6 worm cellular contexts compared by ENCODE assay signal in genomic region chrIV:11183013-11183412, ce11.
A peak's percentile ranks its signal among the peaks of the same experiment; 100 is the strongest.
TF ChIP-seq lines count a peak whose summit lies in the region.

TSS of gene prx-14 (plus strand) at chrIV:11183132.

TF ChIP-seq in whole organism, L1 larva, 84 proteins besides CTCF, POLR2A, EP300 and RAD21:
- TF ChIP-seq ceh-8 (GFP tag; optimal IDR thresholded peaks at IDR 0.05; lab: Kevin White, UChicago) (no peak), snpc-4 (tag; optimal IDR thresholded peaks at IDR 0.05; lab: Kevin White, UChicago) (no peak), rnt-1 (tag; optimal IDR thresholded peaks at IDR 0.05; lab: Kevin White, UChicago) (no peak), elt-2 (tag; optimal IDR thresholded peaks at IDR 0.05; lab: Kevin White, UChicago) (peak; percentile 49), efl-1 (optimal IDR thresholded peaks at IDR 0.05; lab: Kevin White, UChicago) (no peak), efl-1 (GFP tag; optimal IDR thresholded peaks at IDR 0.05 in 1 of 2; lab: Kevin White, UChicago) (peak in 1 of 2 experiments; percentile 14), C34B4.2 (tag; optimal IDR thresholded peaks at IDR 0.05; lab: Kevin White, UChicago) (no peak), egl-27 (tag; optimal IDR thresholded peaks at IDR 0.05; lab: Kevin White, UChicago) (no peak)

TF ChIP-seq in whole organism, L2 larva, 48 proteins besides CTCF, POLR2A, EP300 and RAD21:
- TF ChIP-seq fos-1 (tag; optimal IDR thresholded peaks at IDR 0.05; lab: Kevin White, UChicago): peak; percentile 30
- TF ChIP-seq zag-1 (tag; optimal IDR thresholded peaks at IDR 0.05; lab: Kevin White, UChicago): no peak
TF ChIP-seq in whole organism, L2 larva: peak in this region for 1.

TF ChIP-seq in whole organism, L3 larva, 47 proteins besides CTCF, POLR2A, EP300 and RAD21:
- TF ChIP-seq elt-2 (tag; optimal IDR thresholded peaks at IDR 0.05; lab: Kevin White, UChicago) (peak; percentile 0), pha-4 (tag; optimal IDR thresholded peaks at IDR 0.05; lab: Kevin White, UChicago) (peak; percentile 8), nhr-67 (tag; optimal IDR thresholded peaks at IDR 0.05; lab: Kevin White, UChicago) (no peak), aly-2 (tag; optimal IDR thresholded peaks at IDR 0.05; lab: Kevin White, UChicago) (no peak), daf-12 (tag; optimal IDR thresholded peaks at IDR 0.05; lab: Kevin White, UChicago) (no peak)

TF ChIP-seq in whole organism, L4 larva, 104 proteins besides CTCF, POLR2A, EP300 and RAD21 (continues in another document):
- no peak for TF ChIP-seq T20F7.1 (GFP tag; optimal IDR thresholded peaks at IDR 0.05; lab: Kevin White, UChicago)
- no peak for TF ChIP-seq saeg-2 (GFP tag; IDR thresholded peaks at IDR 0.05; lab: Robert Waterston, UW)
- TF ChIP-seq daf-19 (GFP tag; conservative IDR thresholded peaks at IDR 0.05; lab: Robert Waterston, UW): no peak
- TF ChIP-seq madf-9 (GFP tag; conservative IDR thresholded peaks at IDR 0.05; lab: Robert Waterston, UW): no peak
- TF ChIP-seq lin-38 (GFP tag; IDR thresholded peaks at IDR 0.05; lab: Robert Waterston, UW): peak; percentile 40
- no peak for TF ChIP-seq nhr-102 (tag; optimal IDR thresholded peaks at IDR 0.05; lab: Kevin White, UChicago)
- TF ChIP-seq madf-5 (GFP tag; IDR thresholded peaks at IDR 0.05; lab: Robert Waterston, UW): no peak
- TF ChIP-seq T26A8.4 (GFP tag; IDR thresholded peaks at IDR 0.05; lab: Robert Waterston, UW): no peak
- TF ChIP-seq pqm-1 (tag; optimal IDR thresholded peaks at IDR 0.05; lab: Kevin White, UChicago): peak; percentile 11
- TF ChIP-seq mxl-2 (GFP tag; conservative IDR thresholded peaks at IDR 0.05; lab: Robert Waterston, UW): no peak
- TF ChIP-seq pha-4 (GFP tag; IDR thresholded peaks at IDR 0.05; lab: Robert Waterston, UW): peak; percentile 37; the same call in 1 of the 2 replicates
- no peak for TF ChIP-seq pha-4 (tag; optimal IDR thresholded peaks at IDR 0.05; lab: Kevin White, UChicago)
- no peak for TF ChIP-seq mxl-3 (GFP tag; optimal IDR thresholded peaks at IDR 0.05; lab: Kevin White, UChicago)
- peak; percentile 14 for TF ChIP-seq mep-1 (tag; optimal IDR thresholded peaks at IDR 0.05; lab: Kevin White, UChicago)
- no peak for TF ChIP-seq mdl-1 (tag; optimal IDR thresholded peaks at IDR 0.05; lab: Kevin White, UChicago)
- no peak for TF ChIP-seq gei-8 (GFP tag; optimal IDR thresholded peaks at IDR 0.05; lab: Kevin White, UChicago)
- no peak for TF ChIP-seq arid-1 (GFP tag; conservative IDR thresholded peaks at IDR 0.05; lab: Robert Waterston, UW)
- no peak for TF ChIP-seq mdt-29 (GFP tag; IDR thresholded peaks at IDR 0.05; lab: Robert Waterston, UW)
- no peak for TF ChIP-seq unc-39 (tag; optimal IDR thresholded peaks at IDR 0.05; lab: Kevin White, UChicago)
- TF ChIP-seq egl-27 (tag; optimal IDR thresholded peaks at IDR 0.05; lab: Kevin White, UChicago): no peak
- TF ChIP-seq aha-1 (tag; lab: Kevin White, UChicago): peak; percentile 88
- no peak for TF ChIP-seq Y105C5A.15 (GFP tag; IDR thresholded peaks at IDR 0.05; lab: Robert Waterston, UW)
- 0 out of 2 replicates have a peak, but pooled peaks have one; percentile 25 for TF ChIP-seq php-3 (GFP tag; IDR thresholded peaks at IDR 0.05; lab: Robert Waterston, UW)
- no peak for TF ChIP-seq lin-1 (GFP tag; IDR thresholded peaks at IDR 0.05; lab: Robert Waterston, UW)
- no peak for TF ChIP-seq lir-3 (tag; optimal IDR thresholded peaks at IDR 0.05; lab: Kevin White, UChicago)
- TF ChIP-seq D1046.2 (GFP tag; IDR thresholded peaks at IDR 0.05; lab: Robert Waterston, UW): no peak
- no peak for TF ChIP-seq lin-39 (tag; optimal IDR thresholded peaks at IDR 0.05; lab: Kevin White, UChicago)

TF ChIP-seq in whole organism, late embryonic, 69 proteins besides CTCF, POLR2A, EP300 and RAD21:
- TF ChIP-seq elt-2 (tag; optimal IDR thresholded peaks at IDR 0.05; lab: Kevin White, UChicago) (peak; percentile 33), pha-4 (tag; optimal IDR thresholded peaks at IDR 0.05; lab: Kevin White, UChicago) (no peak)

TF ChIP-seq in whole organism, young adult, 124 proteins besides CTCF, POLR2A, EP300 and RAD21:
- TF ChIP-seq Y53G8AR.9 (GFP tag; conservative IDR thresholded peaks at IDR 0.05; lab: Robert Waterston, UW) (peak; percentile 60), ztf-6 (GFP tag; IDR thresholded peaks at IDR 0.05; lab: Robert Waterston, UW) (no peak), F57A8.1 (GFP tag; optimal IDR thresholded peaks at IDR 0.05; lab: Kevin White, UChicago) (no peak), C17E4.6 (GFP tag; IDR thresholded peaks at IDR 0.05; lab: Robert Waterston, UW) (0 out of 2 replicates have a peak, but pooled peaks have one; percentile 42), Y56A3A.18 (GFP tag; IDR thresholded peaks at IDR 0.05; lab: Robert Waterston, UW) (0 out of 2 replicates have a peak, but pooled peaks have one; percentile 31), B0336.3 (GFP tag; IDR thresholded peaks at IDR 0.05; lab: Robert Waterston, UW) (peak; percentile 67), repo-1 (tag; optimal IDR thresholded peaks at IDR 0.05; lab: Kevin White, UChicago) (peak; percentile 52), atf-7 (tag; optimal IDR thresholded peaks at IDR 0.05; lab: Kevin White, UChicago) (no peak), ekl-4 (GFP tag; IDR thresholded peaks at IDR 0.05; lab: Robert Waterston, UW) (0 out of 2 replicates have a peak, but pooled peaks have one; percentile 7), gei-17 (GFP tag; optimal IDR thresholded peaks at IDR 0.05; lab: Kevin White, UChicago) (peak; percentile 2)
